Fruit fly (Drosophila melanogaster) whole organism, embryonic: ENCODE results near the gene Os-C.

ENCODE experiments used
- CG12744 ChIP-seq: fragments of 200-800 bp; sonication (Bioruptor generic); optimal IDR thresholded peaks from 2 replicates; lab custom pipeline; 2016; ENCODE audit warnings: missing biosample characterization, missing genetic modification characterization
- CG9797 ChIP-seq: fragments of 200-800 bp; sonication (Bioruptor generic); optimal IDR thresholded peaks from 3 replicates; lab custom pipeline; 2018; ENCODE audit warnings: missing biosample characterization, mild to moderate bottlenecking, missing genetic modification characterization
- cas ChIP-seq: fragments of 200-800 bp; sonication (Bioruptor generic); IDR thresholded peaks from 2 replicates; pipeline ENCODE4 v1.3.6; 2022; ENCODE audit warnings: missing biosample characterization, missing genetic modification characterization
- nau ChIP-seq: fragments of 200-800 bp; sonication (Bioruptor generic); optimal IDR thresholded peaks from 3 replicates; lab custom pipeline; 2017; ENCODE audit warnings: missing biosample characterization, mild to moderate bottlenecking, missing genetic modification characterization, missing genetic modification reagents

- TF ChIP-seq CG9797 (GFP tag; lab: Kevin White, UChicago), result no peak
- TF ChIP-seq nau (GFP tag; lab: Kevin White, UChicago), result no peak
- TF ChIP-seq cas (GFP tag; lab: Robert Waterston, UW), result no peak
- TF ChIP-seq CG12744, result no peak
These were observed 33.9 kb upstream of the Os-C start for dm6 chr3R:7944699-7945349.
